Worm (Caenorhabditis elegans) whole organism, young adult: ENCODE results near the gene C18H9.1.

Experiments
- ceh-79 ChIP-seq: sonication (generic microtip); optimal IDR thresholded peaks from 2 replicates; lab custom pipeline; 2017; ENCODE audit warnings: mild to moderate bottlenecking, missing genetic modification characterization, missing compliant biosample characterization
- dox-1 ChIP-seq: fragments of 200-800 bp; sonication (Bioruptor generic); IDR thresholded peaks from 2 replicates; pipeline ENCODE4 v1.3.6; 2022; ENCODE audit warnings: missing genetic modification reagents, missing genetic modification characterization, missing compliant biosample characterization
- dpff-1 ChIP-seq: sonication (generic microtip); optimal IDR thresholded peaks from 2 replicates; lab custom pipeline; 2017; ENCODE audit warnings: mild to moderate bottlenecking, missing genetic modification characterization, missing compliant biosample characterization
- efl-1 ChIP-seq: fragments of 150-350 bp; optimal IDR thresholded peaks from 2 replicates; lab custom pipeline; 2014; ENCODE audit warnings: missing biosample characterization, missing genetic modification reagents, missing genetic modification characterization
- hlh-12 ChIP-seq: sonication (generic microtip); optimal IDR thresholded peaks from 2 replicates; lab custom pipeline; 2016; ENCODE audit warnings: missing genetic modification characterization, missing compliant biosample characterization
- lin-40 ChIP-seq: sonication (generic microtip); optimal IDR thresholded peaks from 2 replicates; lab custom pipeline; 2016; ENCODE audit warnings: missing genetic modification characterization, mild to moderate bottlenecking, missing compliant biosample characterization, missing genotype, missing genetic modification reagents
- nhr-179 ChIP-seq: sonication (generic microtip); optimal IDR thresholded peaks from 2 replicates; lab custom pipeline; 2016; ENCODE audit warnings: mild to moderate bottlenecking, missing genetic modification characterization, missing compliant biosample characterization
- snpc-1.3 ChIP-seq: sonication (generic microtip); optimal IDR thresholded peaks from 2 replicates; lab custom pipeline; 2017; ENCODE audit warnings: missing genetic modification characterization, mild to moderate bottlenecking, missing compliant biosample characterization, antibody characterized with exemption, moderate library complexity, missing genotype, missing genetic modification reagents; ENCODE audit not compliant: insufficient read depth
- snpc-4 ChIP-seq, 5 experiments: fragments of 150-350 bp in 1 of 5; sonication (generic microtip) in 4 of 5; optimal IDR thresholded peaks; 2 replicates each; lab custom pipeline; 2014 to 2018; ENCODE audit warnings: missing genetic modification characterization in 5 of 5, missing biosample characterization in 3 of 5, antibody characterized with exemption in 2 of 5, mild to moderate bottlenecking in 2 of 5, missing compliant biosample characterization in 2 of 5, missing genotype in 2 of 5, moderate library complexity in 2 of 5, missing genetic modification reagents in 1 of 5

DNA sequence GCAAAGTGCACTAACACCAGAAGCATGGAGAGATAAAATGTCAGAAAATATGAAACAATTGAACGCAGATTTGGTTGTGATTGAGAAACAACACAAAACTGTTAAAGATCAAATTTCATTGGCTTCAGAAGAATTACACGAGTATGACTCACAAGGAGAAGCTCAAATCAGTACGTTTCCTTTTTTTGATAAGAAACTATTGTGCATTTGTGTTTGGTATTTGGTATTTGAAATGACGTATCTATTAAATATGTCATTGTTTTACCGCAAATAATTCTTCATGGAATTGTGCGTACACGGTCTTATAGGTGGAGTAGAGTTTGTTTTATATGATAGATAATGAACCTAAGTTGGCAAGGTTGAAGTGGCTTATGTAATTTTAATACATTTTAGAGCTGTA is 17.4 kb upstream of the C18H9.1 start:
- TF ChIP-seq lin-40 (tag; lab: Kevin White, UChicago) (no peak), snpc-1.3 (no peak), ceh-79 (tag; lab: Kevin White, UChicago) (no peak), efl-1 (GFP tag; lab: Kevin White, UChicago) (no peak), dox-1 (no peak), snpc-4 (GFP tag; optimal IDR thresholded peaks at IDR 0.05; lab: Kevin White, UChicago) (no peak), snpc-4 (tag; optimal IDR thresholded peaks at IDR 0.05; lab: Kevin White, UChicago) (no peak), dpff-1 (tag; lab: Kevin White, UChicago) (no peak), nhr-179 (tag; lab: Kevin White, UChicago) (no peak), hlh-12 (no peak)
